Worm (Caenorhabditis elegans): Measurements from ENCODE around the gene Y43B11AL.1.

- TF ChIP-seq T22C8.4 (GFP tag; IDR thresholded peaks at IDR 0.05) (no peak), tab-1 (GFP tag; IDR thresholded peaks at IDR 0.05) (no peak), med-1 (GFP tag; optimal IDR thresholded peaks at IDR 0.05; ENCODE audit: insufficient read depth) (no peak)
These were observed 42.1 kb upstream of the Y43B11AL.1 start for ce11 chrIV:7023004-7023403.
